Fruit fly (Drosophila melanogaster) whole organism: ENCODE results near the gene CG15021.

ENCODE experiments used
- CG8478 ChIP-seq: fragments of >200 bp; optimal IDR thresholded peaks from 2 replicates; lab custom pipeline; 2018; ENCODE audit warnings: inconsistent platforms
- Dll ChIP-seq: fragments of >200 bp; optimal IDR thresholded peaks from 2 replicates; lab custom pipeline; 2017
- EcR ChIP-seq, 2 experiments: fragments of >200 bp; optimal IDR thresholded peaks; 2 replicates each; lab custom pipeline; 2017; ENCODE audit warnings: missing biosample characterization in 2 of 2, missing genetic modification characterization in 2 of 2, missing genetic modification reagents in 2 of 2
- pan ChIP-seq: fragments of >200 bp; optimal IDR thresholded peaks from 2 replicates; lab custom pipeline; 2017
- psq ChIP-seq: fragments of >200 bp; optimal IDR thresholded peaks from 2 replicates; lab custom pipeline; 2017
- usp ChIP-seq: fragments of >200 bp; optimal IDR thresholded peaks from 2 replicates; lab custom pipeline; 2017; ENCODE audit warnings: missing biosample characterization, missing genetic modification characterization, mixed read lengths

dm6 chr3L:4399905-4400304, 36.6 kb upstream of the CG15021 start:
- TF ChIP-seq psq (lab: Kevin White, UChicago) (no peak), Dll (no peak), EcR (GFP tag; optimal IDR thresholded peaks at IDR 0.05; lab: Kevin White, UChicago) (no peak), usp (GFP tag; lab: Kevin White, UChicago) (no peak), pan (lab: Kevin White, UChicago) (no peak), CG8478 (no peak)
